Worm (Caenorhabditis elegans): ENCODE data around the gene fipr-15.

- TF ChIP-seq dao-5 (tag; optimal IDR thresholded peaks at IDR 0.05), result no peak
- TF ChIP-seq W03F9.2 (tag; optimal IDR thresholded peaks at IDR 0.05), result no peak
These were observed 39.4 kb downstream of the fipr-15 start, which contains the start of gene rbr-2 for ce11 chrIV:10919770-10920169.
